In the genomic region with DNA sequence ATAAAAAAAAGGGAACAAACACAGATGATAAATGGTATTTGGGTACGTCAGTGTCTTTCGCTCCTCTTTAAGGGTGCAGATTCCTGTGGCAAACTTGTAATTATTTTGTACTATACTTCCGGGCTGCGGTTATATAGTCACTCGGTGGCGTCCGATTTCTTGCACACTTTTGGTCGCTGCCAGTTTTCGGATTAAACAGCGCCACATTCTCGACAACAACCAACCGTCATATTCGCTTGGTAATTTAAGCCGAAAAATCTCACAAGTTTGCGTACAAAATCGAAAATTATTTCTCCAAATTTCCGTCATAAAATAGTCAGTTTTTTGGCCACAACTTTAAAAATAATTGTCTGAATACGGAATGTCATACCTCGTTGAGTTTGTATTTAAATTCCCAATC, we compare ENCODE assay signal across 3 fruit fly cellular contexts.
TF ChIP-seq lines count a peak whose summit lies in the region.

No protein-coding gene starts in this region.

- peak; percentile 65 to 72 for TF ChIP-seq CTCF in S2 (optimal IDR thresholded peaks at IDR 0.05; lab: Kevin White, UChicago)
- TF ChIP-seq CTCF in whole organism, embryonic (GFP tag; optimal IDR thresholded peaks at IDR 0.05; lab: Kevin White, UChicago) = peak; percentile 82

TF ChIP-seq in whole organism, embryonic, 481 proteins besides CTCF, POLR2A, EP300 and RAD21:
- TF ChIP-seq CG1233 (GFP tag; optimal IDR thresholded peaks at IDR 0.05; lab: Kevin White, UChicago) (no peak), pita (GFP tag; optimal IDR thresholded peaks at IDR 0.05; lab: Kevin White, UChicago) (peak; percentile 21)

TF ChIP-seq in whole organism, wandering third instar larva, 38 proteins besides CTCF, POLR2A, EP300 and RAD21:
- peak; percentile 63 for TF ChIP-seq Myc (optimal IDR thresholded peaks at IDR 0.05; lab: Kevin White, UChicago)
- no peak for TF ChIP-seq sage (GFP tag; optimal IDR thresholded peaks at IDR 0.05; lab: Kevin White, UChicago)
